Worm (Caenorhabditis elegans) whole organism, early embryonic: ENCODE measurements around the gene D1005.10.

Experiments
- ceh-13 ChIP-seq: fragments of 200-800 bp; sonication (Bioruptor generic); optimal IDR thresholded peaks from 2 replicates; lab custom pipeline; 2018; ENCODE audit warnings: mild to moderate bottlenecking, missing genetic modification characterization, missing compliant biosample characterization
- tbx-37 ChIP-seq: fragments of 200-800 bp; sonication (Bioruptor generic); conservative IDR thresholded peaks from 2 replicates; pipeline ENCODE4 v1.3.6; 2022; ENCODE audit warnings: missing genetic modification reagents, missing genetic modification characterization, missing compliant biosample characterization

DNA sequence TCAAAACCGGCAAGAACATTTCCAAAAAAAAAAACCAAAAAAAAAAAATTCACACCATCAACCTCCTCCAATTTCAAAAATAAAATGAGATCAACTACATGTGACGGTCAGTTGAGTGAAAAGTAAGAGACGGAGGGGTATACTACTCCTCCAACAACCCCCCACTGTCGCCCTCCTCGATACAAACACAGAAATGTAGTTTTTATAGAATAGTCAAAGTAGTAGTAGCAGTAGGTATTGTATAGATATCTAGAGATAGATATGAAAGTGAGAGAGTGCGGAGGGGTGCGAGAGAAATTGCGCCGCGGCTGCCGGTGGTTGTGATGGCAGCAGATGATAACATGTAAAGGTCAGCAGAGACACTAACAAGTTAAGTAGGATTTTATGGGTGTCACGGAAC is 41.4 kb upstream of the D1005.10 start:
- TF ChIP-seq ceh-13 (GFP tag; lab: Kevin White, UChicago): no peak
- TF ChIP-seq tbx-37: no peak
